Fruit fly (Drosophila melanogaster) Kc167 (cell line): ENCODE measurements around the gene Surf6.

Experiments
- Myc ChIP-seq: fragments of >200 bp; optimal IDR thresholded peaks from 2 replicates; lab custom pipeline; 2017; ENCODE audit warnings: missing external identifiers
- Sin3A ChIP-seq: fragments of >200 bp; optimal IDR thresholded peaks from 2 replicates; lab custom pipeline; 2018; ENCODE audit warnings: missing external identifiers
- h ChIP-seq: fragments of >200 bp; optimal IDR thresholded peaks from 3 replicates; lab custom pipeline; 2018; ENCODE audit warnings: missing external identifiers
- insv ChIP-seq: fragments of >200 bp; optimal IDR thresholded peaks from 3 replicates; lab custom pipeline; 2018; ENCODE audit warnings: missing external identifiers
- psq ChIP-seq: fragments of >200 bp; optimal IDR thresholded peaks from 2 replicates; lab custom pipeline; 2017; ENCODE audit warnings: missing external identifiers
- ttk ChIP-seq: sonication (Bioruptor generic); optimal IDR thresholded peaks from 2 replicates; lab custom pipeline; 2017; ENCODE audit warnings: missing external identifiers

Gene Surf6

DNA sequence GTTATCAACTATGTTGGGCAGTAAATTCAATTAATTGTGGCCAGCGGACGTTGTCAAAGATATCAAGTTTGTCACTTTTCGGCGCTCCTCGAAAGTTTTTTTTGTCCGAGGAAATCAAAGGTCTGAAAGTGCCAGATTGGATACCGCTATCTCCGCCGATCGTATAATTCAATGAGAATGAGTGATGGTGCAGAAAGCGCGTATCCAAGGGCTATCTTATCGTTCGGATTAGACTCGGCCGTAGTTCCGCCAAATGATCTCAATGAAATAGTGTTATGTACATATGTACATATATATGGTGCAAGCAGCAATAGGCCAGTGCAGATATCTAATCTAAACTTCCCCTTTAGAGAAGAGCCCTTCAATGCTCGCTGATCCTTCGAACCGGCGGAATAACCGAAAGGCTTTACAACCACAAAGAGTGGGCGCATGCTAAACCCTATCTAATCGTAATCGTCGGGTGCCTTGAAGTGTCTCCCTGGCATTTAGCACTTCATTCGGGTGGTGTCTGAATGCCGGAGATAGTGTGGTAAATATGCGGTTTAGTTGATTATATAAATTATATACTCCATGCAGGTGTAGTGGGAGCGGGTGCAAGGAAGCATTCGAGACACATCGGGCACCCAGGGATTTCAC, 31.4 kb downstream of the Surf6 start:
- TF ChIP-seq psq (lab: Kevin White, UChicago) (no peak), insv (lab: Kevin White, UChicago) (no peak), ttk (lab: Kevin White, UChicago) (no peak)

DNA sequence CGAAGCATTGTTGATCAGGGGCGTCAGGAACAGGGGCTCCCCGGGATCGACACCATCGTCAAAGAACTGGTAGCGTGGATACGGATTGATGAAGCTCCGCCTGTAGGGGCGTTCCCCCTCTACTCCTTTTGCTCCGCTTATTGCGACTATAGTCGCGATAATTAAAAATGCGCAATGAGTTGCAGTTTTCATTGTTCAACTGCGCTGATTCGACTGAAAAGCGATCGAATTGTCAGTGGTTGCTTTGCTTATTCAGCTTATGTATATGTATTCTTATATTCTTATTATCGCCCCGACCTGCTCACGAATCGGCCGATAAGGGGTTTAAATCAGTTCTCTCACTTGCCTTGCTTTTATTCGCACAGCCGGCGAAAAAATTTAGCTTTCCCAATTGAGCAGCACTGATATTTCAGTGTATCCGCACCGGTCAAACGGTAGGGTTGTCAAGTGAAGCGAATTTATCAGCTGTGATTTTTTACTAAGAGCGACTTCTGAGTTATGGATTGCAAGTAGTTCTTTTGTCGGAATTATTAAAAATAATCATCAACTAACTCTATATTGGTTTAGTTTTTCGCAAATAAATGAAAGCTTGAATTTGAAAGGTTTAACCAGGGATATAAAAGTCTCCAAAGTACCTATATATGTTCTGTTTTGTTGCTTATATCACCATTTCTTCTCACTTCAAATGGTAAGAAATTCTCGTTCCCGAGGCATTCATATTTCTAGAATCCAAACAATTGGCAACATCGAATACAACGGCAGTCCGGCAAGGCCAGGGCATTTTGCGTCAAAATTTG, 40.5 kb downstream of the Surf6 start, which contains the start of the genes CG4572 and CG4686:
TSS of gene CG4572 (minus strand) at position 415 of the 797 bp plus-strand sequence.
TSS of gene CG4686 (plus strand) at position 518 of the 797 bp plus-strand sequence.
- TF ChIP-seq psq (lab: Kevin White, UChicago) = no peak

DNA sequence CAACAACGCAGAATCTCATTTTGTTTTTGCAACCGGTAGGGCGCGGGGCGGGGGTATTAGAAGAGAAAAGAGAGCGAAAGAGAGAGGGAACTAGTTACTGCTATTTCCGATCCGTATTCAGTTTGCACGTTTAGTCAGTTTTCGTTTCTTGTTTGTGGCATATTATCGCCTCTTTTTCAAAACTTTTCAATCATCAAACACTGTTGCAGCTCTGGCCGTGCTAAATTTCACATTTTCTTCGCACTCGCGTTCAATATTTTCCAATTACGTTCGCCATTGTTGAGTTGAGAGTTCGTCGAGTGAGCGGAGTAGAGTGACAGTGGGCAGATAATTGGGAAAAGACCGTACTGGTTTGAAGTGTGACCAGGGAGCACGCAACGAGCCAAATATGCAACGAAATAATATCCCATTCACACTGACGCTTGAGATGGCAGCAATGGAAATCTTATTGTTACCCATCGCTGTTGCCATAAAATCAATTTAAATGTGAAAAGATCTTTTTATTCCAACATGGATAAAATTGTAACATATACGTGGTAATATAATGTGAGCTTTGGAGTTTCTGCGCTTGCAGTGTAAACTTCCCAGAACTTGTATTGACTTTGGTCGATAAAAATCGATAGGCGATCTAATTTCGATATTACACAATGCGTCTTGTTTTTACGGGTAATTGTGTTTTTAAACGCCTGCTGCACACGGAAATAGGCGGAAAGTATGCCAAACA, 43.5 kb downstream of the Surf6 start, which contains the start of the genes Ire1 and Mrm2:
TSS of gene Ire1 (minus strand) at position 296 of the 724 bp plus-strand sequence.
TSS of gene Mrm2 (plus strand) at position 615 of the 724 bp plus-strand sequence.
- no peak for TF ChIP-seq h (lab: Kevin White, UChicago)

DNA sequence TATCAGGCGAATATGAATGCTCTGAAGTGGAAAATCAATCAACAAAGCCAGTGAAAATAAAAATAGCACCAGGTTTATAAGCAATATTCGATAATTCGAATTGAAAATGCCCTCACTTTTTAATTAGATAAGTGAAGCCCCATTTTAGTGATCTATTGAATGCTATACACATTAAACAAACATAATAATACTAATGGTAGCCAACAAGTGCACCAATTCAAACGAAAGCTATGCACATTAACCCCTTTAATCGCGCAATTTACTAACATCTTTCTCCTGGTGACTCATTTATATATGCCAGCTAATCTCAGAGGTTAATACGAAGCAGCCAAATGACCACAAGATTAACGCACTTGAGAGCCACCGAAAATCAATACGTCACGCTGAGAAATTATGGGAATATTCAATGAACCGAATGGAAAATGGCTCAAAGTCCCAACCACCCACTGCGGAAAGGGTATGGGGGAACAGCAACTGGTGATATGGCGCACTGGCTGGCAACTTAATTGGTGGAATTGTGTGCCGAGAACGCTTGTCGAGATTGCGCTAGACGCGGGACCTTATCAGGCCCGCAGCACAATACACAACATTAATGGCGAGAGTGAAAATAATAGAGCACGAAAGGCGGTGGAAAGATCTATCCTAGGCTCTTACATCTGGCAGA, 45.2 kb downstream of the Surf6 start:
- no peak for TF ChIP-seq Sin3A
- TF ChIP-seq ttk (lab: Kevin White, UChicago) = no peak
- no peak for TF ChIP-seq Myc
- TF ChIP-seq psq (lab: Kevin White, UChicago) = no peak
- TF ChIP-seq insv (lab: Kevin White, UChicago) = no peak
- no peak for TF ChIP-seq h (lab: Kevin White, UChicago)

DNA sequence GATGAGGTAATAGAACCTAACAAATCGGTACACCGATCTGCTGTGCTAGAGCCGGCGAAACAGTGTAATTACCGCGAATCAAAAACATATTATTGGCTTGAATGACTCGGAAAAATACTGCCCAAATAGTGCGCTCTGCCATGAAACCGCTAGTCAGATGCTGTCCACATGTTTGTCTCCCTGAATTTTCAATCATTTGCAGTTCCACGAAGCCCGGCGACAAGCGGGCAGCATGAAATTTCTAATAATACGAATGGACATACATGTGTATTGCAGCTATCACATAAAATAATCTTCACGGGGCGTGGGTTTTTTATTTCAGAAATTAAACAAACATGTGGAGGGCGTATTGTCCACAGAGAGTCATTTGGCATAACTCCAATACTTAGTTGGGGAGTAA, 45.7 kb downstream of the Surf6 start:
- TF ChIP-seq insv (lab: Kevin White, UChicago) (no peak), ttk (lab: Kevin White, UChicago) (no peak), psq (lab: Kevin White, UChicago) (no peak), h (lab: Kevin White, UChicago) (no peak), Sin3A (no peak), Myc (no peak)

DNA sequence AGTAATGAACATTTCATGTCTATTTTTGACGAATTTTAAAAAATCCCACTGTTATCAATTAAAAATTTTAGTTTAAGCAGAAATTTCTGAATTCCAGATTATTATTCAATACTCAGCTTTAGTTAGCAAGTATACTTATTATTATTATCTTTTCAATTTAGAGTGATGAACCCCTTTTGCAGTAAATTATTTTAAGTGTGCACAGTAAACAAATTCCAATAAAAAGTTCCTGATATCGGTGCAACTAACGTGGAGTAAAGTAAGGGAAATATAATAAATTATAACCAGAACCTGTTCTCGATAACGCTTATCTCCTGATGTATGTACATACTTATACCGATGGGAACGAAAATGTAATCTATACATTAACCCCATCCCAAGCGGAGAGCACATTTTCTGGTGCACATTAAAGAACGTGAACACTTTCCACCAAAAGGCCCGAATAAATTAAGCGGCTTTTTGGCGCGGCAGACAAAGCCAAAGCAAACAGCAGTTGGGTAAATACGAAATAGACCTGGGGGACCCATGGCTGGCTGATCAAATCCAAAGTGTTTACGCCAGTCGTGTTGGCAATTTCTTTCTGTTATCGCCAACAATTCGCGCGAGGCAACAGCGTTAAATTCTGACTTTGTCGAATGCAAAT, 46.5 kb downstream of the Surf6 start:
- no peak for TF ChIP-seq h (lab: Kevin White, UChicago)
- no peak for TF ChIP-seq Myc
- no peak for TF ChIP-seq psq (lab: Kevin White, UChicago)
- no peak for TF ChIP-seq ttk (lab: Kevin White, UChicago)
- TF ChIP-seq Sin3A = no peak
- TF ChIP-seq insv (lab: Kevin White, UChicago) = no peak
